Fruit fly (Drosophila melanogaster): ENCODE measurements around the gene CG7768.

- TF ChIP-seq usp (GFP tag; optimal IDR thresholded peaks at IDR 0.05) (no peak), psq (optimal IDR thresholded peaks at IDR 0.05) (no peak), CG8478 (optimal IDR thresholded peaks at IDR 0.05) (no peak), pan (optimal IDR thresholded peaks at IDR 0.05) (no peak), Dll (optimal IDR thresholded peaks at IDR 0.05) (no peak), EcR (GFP tag; optimal IDR thresholded peaks at IDR 0.05) (no peak)
Measured at dm6 chr3L:14239325-14239724, 21.3 kb downstream of the CG7768 start.
